Worm (Caenorhabditis elegans): ENCODE measurements around the gene C17E7.12.

ce11 chrV:3878223-3878622 is 13.6 kb downstream of the C17E7.12 start, which contains the start of gene nhr-159:
- TF ChIP-seq him-1 (tag; optimal IDR thresholded peaks at IDR 0.05) = no peak
- no peak for TF ChIP-seq W03F9.2 (tag; optimal IDR thresholded peaks at IDR 0.05)
